Worm (Caenorhabditis elegans) whole organism, L4 larva: ENCODE results near the gene F43C11.4.

ENCODE experiments used
- dmd-9 ChIP-seq: fragments of 200-800 bp; sonication (Bioruptor generic); IDR thresholded peaks from 2 replicates; pipeline ENCODE4 v1.3.6; 2022; ENCODE audit warnings: missing genetic modification reagents, missing genetic modification characterization, missing compliant biosample characterization
- lir-3 ChIP-seq: sonication (generic microtip); optimal IDR thresholded peaks from 2 replicates; lab custom pipeline; 2016; ENCODE audit warnings: mild to moderate bottlenecking, missing genetic modification characterization, missing compliant biosample characterization
- lsy-2 ChIP-seq, 2 experiments: fragments of 150-350 bp in 1 of 2; sonication (generic microtip) in 1 of 2; optimal IDR thresholded peaks; 2 replicates each; lab custom pipeline; 2014 to 2017; ENCODE audit warnings: missing biosample characterization in 2 of 2, missing genetic modification characterization in 2 of 2
- mdl-1 ChIP-seq, 2 experiments: fragments of 150-350 bp in 1 of 2; sonication (generic microtip) in 1 of 2; optimal IDR thresholded peaks; 2 replicates each; lab custom pipeline; 2014 to 2017; ENCODE audit warnings: missing biosample characterization in 2 of 2, missing genetic modification characterization in 2 of 2
- mep-1 ChIP-seq: fragments of 150-350 bp; sonication (generic microtip); optimal IDR thresholded peaks from 3 replicates; lab custom pipeline; 2014; ENCODE audit warnings: missing biosample characterization, missing genetic modification characterization
- nhr-76 ChIP-seq: fragments of 150-350 bp; optimal IDR thresholded peaks from 2 replicates; lab custom pipeline; 2014; ENCODE audit warnings: missing biosample characterization, missing genetic modification characterization
- nhr-77 ChIP-seq: fragments of 150-350 bp; optimal IDR thresholded peaks from 2 replicates; lab custom pipeline; 2014; ENCODE audit warnings: missing biosample characterization, missing genetic modification characterization
- zag-1 ChIP-seq: fragments of 150-350 bp; optimal IDR thresholded peaks from 2 replicates; lab custom pipeline; 2014; ENCODE audit warnings: missing biosample characterization, missing genetic modification characterization
- ztf-11 ChIP-seq: fragments of 150-350 bp; optimal IDR thresholded peaks from 2 replicates; lab custom pipeline; 2014; ENCODE audit warnings: missing biosample characterization, missing genetic modification characterization

DNA sequence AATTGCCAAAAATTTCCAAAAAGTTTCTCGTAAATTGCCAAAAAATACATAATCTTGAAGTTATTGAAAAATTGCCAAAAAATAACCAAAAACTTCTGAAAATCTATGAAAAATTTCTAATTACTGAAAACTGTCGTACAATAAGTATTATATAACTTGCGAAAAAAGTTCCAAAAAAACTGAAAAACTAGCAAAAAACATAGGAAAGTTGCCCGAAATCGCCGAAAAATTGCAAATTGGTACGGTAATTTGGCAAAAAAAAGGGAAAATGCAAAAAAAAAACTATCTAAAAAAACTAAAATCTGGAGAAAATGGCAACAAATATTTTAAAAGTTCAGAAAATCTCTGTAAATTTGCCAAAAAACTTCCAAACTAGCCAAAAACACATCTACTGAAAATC is 5.3 kb upstream of the F43C11.4 start, which contains the start of gene enri-1:
- TF ChIP-seq ztf-11: no peak
- TF ChIP-seq lir-3: no peak
- TF ChIP-seq zag-1 (tag; lab: Kevin White, UChicago): no peak
- no peak for TF ChIP-seq dmd-9 (GFP tag; lab: Robert Waterston, UW)
- TF ChIP-seq mep-1 (tag; lab: Kevin White, UChicago): no peak
- no peak for TF ChIP-seq nhr-76 (tag; lab: Kevin White, UChicago)
- no peak for TF ChIP-seq lsy-2 (tag; optimal IDR thresholded peaks at IDR 0.05; lab: Kevin White, UChicago)
- no peak for TF ChIP-seq mdl-1 (tag; optimal IDR thresholded peaks at IDR 0.05; lab: Kevin White, UChicago)
- TF ChIP-seq nhr-77 (tag; lab: Kevin White, UChicago): no peak
